Fruit fly (Drosophila melanogaster) whole organism, embryonic: ENCODE results near the gene AlaRS-m.

ENCODE experiments used
- Atf6 ChIP-seq: fragments of 200-800 bp; sonication (Bioruptor generic); IDR thresholded peaks from 2 replicates; pipeline ENCODE4 v1.3.6; 2022; ENCODE audit warnings: missing biosample characterization, missing genetic modification characterization
- BEAF-32 ChIP-seq: fragments of 200-800 bp; sonication (Bioruptor generic); optimal IDR thresholded peaks from 3 replicates; lab custom pipeline; 2017; ENCODE audit warnings: missing biosample characterization, missing genetic modification characterization, mild to moderate bottlenecking, moderate library complexity, missing genetic modification reagents
- Bteb2 ChIP-seq: fragments of 200-800 bp; sonication (Bioruptor generic); optimal IDR thresholded peaks from 2 replicates; lab custom pipeline; 2016; ENCODE audit warnings: missing biosample characterization, missing genetic modification characterization
- CG10543 ChIP-seq: fragments of 200-800 bp; sonication (Bioruptor generic); optimal IDR thresholded peaks from 3 replicates; lab custom pipeline; 2017; ENCODE audit warnings: missing biosample characterization, mild to moderate bottlenecking, missing genetic modification characterization, moderate library complexity
- CG11456 ChIP-seq: fragments of 200-800 bp; sonication (Bioruptor generic); IDR thresholded peaks from 3 replicates; pipeline ENCODE4 v1.3.6; 2022; ENCODE audit warnings: missing biosample characterization, missing genetic modification characterization
- CG13296 ChIP-seq: fragments of 200-800 bp; sonication (Bioruptor generic); optimal IDR thresholded peaks from 3 replicates; lab custom pipeline; 2018; ENCODE audit warnings: missing biosample characterization, mild to moderate bottlenecking, missing genetic modification characterization
- CG13775 ChIP-seq: fragments of 200-800 bp; sonication (Bioruptor generic); optimal IDR thresholded peaks from 3 replicates; lab custom pipeline; 2017; ENCODE audit warnings: missing biosample characterization, mild to moderate bottlenecking, missing genetic modification characterization
- CG14965 ChIP-seq: fragments of 200-800 bp; sonication (Bioruptor generic); optimal IDR thresholded peaks from 2 replicates; lab custom pipeline; 2016; ENCODE audit warnings: missing biosample characterization, missing genetic modification characterization, borderline replicate concordance
- CG16813 ChIP-seq: fragments of 200-800 bp; sonication (Bioruptor generic); IDR thresholded peaks from 3 replicates; pipeline ENCODE4 v1.3.6; 2022; ENCODE audit warnings: missing biosample characterization, missing genetic modification characterization; ENCODE audit not compliant: partially characterized antibody
- CG17829 ChIP-seq: fragments of 200-800 bp; optimal IDR thresholded peaks from 2 replicates; lab custom pipeline; 2019; ENCODE audit warnings: missing biosample characterization, mild to moderate bottlenecking, missing genetic modification characterization, moderate library complexity
- CG1832 ChIP-seq: fragments of 200-800 bp; sonication (Bioruptor generic); optimal IDR thresholded peaks from 2 replicates; lab custom pipeline; 2017; ENCODE audit warnings: missing biosample characterization, mild to moderate bottlenecking, missing genetic modification characterization, inconsistent platforms
- CG18619 ChIP-seq: fragments of 200-800 bp; sonication (Bioruptor generic); optimal IDR thresholded peaks from 3 replicates; lab custom pipeline; 2017; ENCODE audit warnings: missing biosample characterization, mild to moderate bottlenecking, missing genetic modification characterization
- CG18764 ChIP-seq: fragments of 200-800 bp; sonication (Bioruptor generic); optimal IDR thresholded peaks from 3 replicates; lab custom pipeline; 2016; ENCODE audit warnings: missing biosample characterization, missing genetic modification characterization
- CG2199 ChIP-seq: fragments of 200-800 bp; sonication (Bioruptor generic); IDR thresholded peaks from 3 replicates; pipeline ENCODE4 v1.3.6; 2022; ENCODE audit warnings: missing biosample characterization, missing genetic modification characterization
- CG31224 ChIP-seq: fragments of 200-800 bp; sonication (Bioruptor generic); IDR thresholded peaks from 2 replicates; pipeline ENCODE4 v1.3.6; 2022; ENCODE audit warnings: missing biosample characterization, missing genetic modification characterization
- CG3726 ChIP-seq: fragments of 200-800 bp; sonication (Bioruptor generic); IDR thresholded peaks from 3 replicates; pipeline ENCODE4, ENCODE4 v1.3.6; 2022; ENCODE audit warnings: missing biosample characterization, missing genetic modification characterization
- CG6813 ChIP-seq: fragments of 200-800 bp; sonication (Bioruptor generic); optimal IDR thresholded peaks from 2 replicates; lab custom pipeline; 2017; ENCODE audit warnings: missing biosample characterization, missing genetic modification characterization, mild to moderate bottlenecking, moderate library complexity, missing genetic modification reagents
- CG8281 ChIP-seq: fragments of 200-800 bp; sonication (Bioruptor generic); optimal IDR thresholded peaks from 2 replicates; lab custom pipeline; 2018; ENCODE audit warnings: missing biosample characterization, mild to moderate bottlenecking, missing genetic modification characterization, moderate library complexity
- CG9797 ChIP-seq: fragments of 200-800 bp; sonication (Bioruptor generic); optimal IDR thresholded peaks from 3 replicates; lab custom pipeline; 2018; ENCODE audit warnings: missing biosample characterization, mild to moderate bottlenecking, missing genetic modification characterization
- CrebB ChIP-seq: fragments of 200-800 bp; sonication (Bioruptor generic); optimal IDR thresholded peaks from 3 replicates; lab custom pipeline; 2018; ENCODE audit warnings: missing biosample characterization, mild to moderate bottlenecking, missing genetic modification characterization
- Dad ChIP-seq: fragments of 200-800 bp; sonication (Bioruptor generic); optimal IDR thresholded peaks from 3 replicates; lab custom pipeline; 2016; ENCODE audit warnings: missing biosample characterization, missing genetic modification characterization
- Doc3 ChIP-seq: fragments of 200-800 bp; sonication (Bioruptor generic); IDR thresholded peaks from 3 replicates; pipeline ENCODE4 v1.3.6; 2022; ENCODE audit warnings: missing biosample characterization, missing genetic modification characterization; ENCODE audit not compliant: partially characterized antibody
- Lhr ChIP-seq: fragments of 200-800 bp; sonication (Bioruptor generic); optimal IDR thresholded peaks from 3 replicates; lab custom pipeline; 2017; ENCODE audit warnings: mild to moderate bottlenecking, missing biosample characterization, missing genetic modification reagents, missing genetic modification characterization
- MESR4 ChIP-seq: fragments of 200-800 bp; sonication (Bioruptor generic); optimal IDR thresholded peaks from 2 replicates; lab custom pipeline; 2018; ENCODE audit warnings: missing biosample characterization, mild to moderate bottlenecking, missing genetic modification characterization, moderate library complexity
- Med ChIP-seq: fragments of 200-800 bp; sonication (Bioruptor generic); peaks from one replicate; lab custom pipeline; 2016; ENCODE audit warnings: missing biosample characterization, missing genetic modification characterization, mild to moderate bottlenecking, inconsistent platforms, moderate library complexity
- Rfx ChIP-seq: fragments of 200-800 bp; sonication (Bioruptor generic); IDR thresholded peaks from 2 replicates; pipeline ENCODE4 v1.3.6; 2022; ENCODE audit warnings: missing biosample characterization, missing genetic modification characterization
- TFAM ChIP-seq: fragments of 200-800 bp; sonication (Bioruptor generic); optimal IDR thresholded peaks from 2 replicates; lab custom pipeline; 2017; ENCODE audit warnings: missing biosample characterization, missing genetic modification characterization, inconsistent platforms
- bab2 ChIP-seq: fragments of 200-800 bp; sonication (Bioruptor generic); optimal IDR thresholded peaks from 2 replicates; lab custom pipeline; 2016; ENCODE audit warnings: missing biosample characterization, missing genetic modification characterization
- ci ChIP-seq: fragments of 200-800 bp; sonication (Bioruptor generic); IDR thresholded peaks from 3 replicates; pipeline ENCODE4 v1.3.6; 2022; ENCODE audit warnings: missing biosample characterization, missing genetic modification characterization
- crp ChIP-seq, 2 experiments: fragments of 200-800 bp; sonication (Bioruptor generic); optimal IDR thresholded peaks; 2 replicates in 1 of 2; 3 replicates in 1 of 2; lab custom pipeline; 2017; ENCODE audit warnings: missing biosample characterization in 2 of 2, missing genetic modification characterization in 2 of 2, mild to moderate bottlenecking in 1 of 2, moderate library complexity in 1 of 2
- ftz-f1 ChIP-seq: fragments of 200-800 bp; sonication (Bioruptor generic); optimal IDR thresholded peaks from 2 replicates; lab custom pipeline; 2016; ENCODE audit warnings: missing biosample characterization, missing genetic modification characterization
- inv ChIP-seq: fragments of 200-800 bp; sonication (Bioruptor generic); IDR thresholded peaks from 2 replicates; pipeline ENCODE4 v1.3.6; 2022; ENCODE audit warnings: missing biosample characterization, missing genetic modification characterization; ENCODE audit not compliant: partially characterized antibody
- lmd ChIP-seq: fragments of 200-800 bp; sonication (Bioruptor generic); IDR thresholded peaks from 2 replicates; pipeline ENCODE4 v1.3.6; 2022; ENCODE audit warnings: missing biosample characterization, missing genetic modification characterization
- mirr ChIP-seq: fragments of 200-800 bp; sonication (Bioruptor generic); optimal IDR thresholded peaks from 3 replicates; lab custom pipeline; 2018; ENCODE audit warnings: missing biosample characterization, mild to moderate bottlenecking, missing genetic modification characterization
- nerfin-2 ChIP-seq: fragments of 200-800 bp; sonication (Bioruptor generic); IDR thresholded peaks from 2 replicates; pipeline ENCODE4 v1.3.6; 2022; ENCODE audit warnings: missing biosample characterization, missing genetic modification characterization; ENCODE audit not compliant: partially characterized antibody
- nmo ChIP-seq: fragments of 200-800 bp; sonication (Bioruptor generic); optimal IDR thresholded peaks from 2 replicates; lab custom pipeline; 2018; ENCODE audit warnings: missing biosample characterization, mild to moderate bottlenecking, missing genetic modification characterization, moderate library complexity
- org-1 ChIP-seq: fragments of 200-800 bp; sonication (Bioruptor generic); optimal IDR thresholded peaks from 2 replicates; lab custom pipeline; 2017; ENCODE audit warnings: missing biosample characterization, missing genetic modification characterization
- pan ChIP-seq, 4 experiments: fragments of >200 bp in 3 of 4; fragments of 200-800 bp in 1 of 4; sonication (Bioruptor generic) in 1 of 4; optimal IDR thresholded peaks in 3 of 4; IDR thresholded peaks in 1 of 4; 2 replicates each; pipeline versions ENCODE4 v1.3.6 to Lab custom; 2017 to 2022; ENCODE audit warnings: missing biosample characterization in 2 of 4, missing genetic modification characterization in 2 of 4, mixed read lengths in 1 of 4
- pita ChIP-seq: fragments of 200-800 bp; sonication (Bioruptor generic); optimal IDR thresholded peaks from 2 replicates; lab custom pipeline; 2017; ENCODE audit warnings: missing biosample characterization, mild to moderate bottlenecking, missing genetic modification characterization
- pnt ChIP-seq: fragments of 200-800 bp; sonication (Bioruptor generic); optimal IDR thresholded peaks from 3 replicates; lab custom pipeline; 2016; ENCODE audit warnings: missing biosample characterization, missing genetic modification characterization
- psq ChIP-seq: fragments of 200-800 bp; sonication (Bioruptor generic); optimal IDR thresholded peaks from 2 replicates; lab custom pipeline; 2017; ENCODE audit warnings: missing biosample characterization, missing genetic modification characterization
- row ChIP-seq: fragments of 200-800 bp; sonication (Bioruptor generic); IDR thresholded peaks from 3 replicates; pipeline ENCODE4 v1.3.6; 2022; ENCODE audit warnings: missing biosample characterization, missing genetic modification characterization
- run ChIP-seq: fragments of 200-800 bp; sonication (Bioruptor generic); optimal IDR thresholded peaks from 3 replicates; lab custom pipeline; 2018; ENCODE audit warnings: missing biosample characterization, mild to moderate bottlenecking, missing genetic modification characterization
- slbo ChIP-seq: fragments of 200-800 bp; sonication (Bioruptor generic); IDR thresholded peaks from 2 replicates; pipeline ENCODE4 v1.3.6; 2022; ENCODE audit warnings: missing biosample characterization, missing genetic modification characterization
- slou ChIP-seq: fragments of 200-800 bp; sonication (Bioruptor generic); optimal IDR thresholded peaks from 3 replicates; lab custom pipeline; 2016; ENCODE audit warnings: missing biosample characterization, missing genetic modification characterization
- sob ChIP-seq: fragments of 200-800 bp; sonication (Bioruptor generic); IDR thresholded peaks from 2 replicates; pipeline ENCODE4 v1.3.6; 2022; ENCODE audit warnings: missing biosample characterization, missing genetic modification characterization
- sug ChIP-seq: fragments of 200-800 bp; optimal IDR thresholded peaks from 2 replicates; lab custom pipeline; 2019; ENCODE audit warnings: missing biosample characterization, mild to moderate bottlenecking, missing genetic modification characterization, moderate library complexity
- tin ChIP-seq: fragments of 200-800 bp; sonication (Bioruptor generic); optimal IDR thresholded peaks from 3 replicates; lab custom pipeline; 2016; ENCODE audit warnings: missing biosample characterization, missing genetic modification characterization
- tio ChIP-seq: fragments of 200-800 bp; sonication (Bioruptor generic); optimal IDR thresholded peaks from 2 replicates; lab custom pipeline; 2017; ENCODE audit warnings: missing biosample characterization, missing genetic modification characterization, inconsistent platforms
- vnd ChIP-seq: fragments of 200-800 bp; sonication (Bioruptor generic); IDR thresholded peaks from 3 replicates; pipeline ENCODE4 v1.3.6; 2022; ENCODE audit warnings: missing biosample characterization, missing genetic modification characterization; ENCODE audit not compliant: partially characterized antibody

Gene AlaRS-m

dm6 chr3L:5187572-5187934 lies 41.7 kb downstream of the AlaRS-m start (continued):
- TF ChIP-seq Dad (GFP tag; lab: Kevin White, UChicago) (no peak), slou (GFP tag; lab: Kevin White, UChicago) (peak; percentile 53), CG14965 (GFP tag; lab: Kevin White, UChicago) (no peak), CG2199 (GFP tag; lab: Robert Waterston, UW) (no peak), pan (optimal IDR thresholded peaks at IDR 0.05; lab: Kevin White, UChicago) (no peak), pan (GFP tag; optimal IDR thresholded peaks at IDR 0.05 in 1 of 2, IDR thresholded peaks at IDR 0.05 in 1 of 2) (peak in 1 of 2 experiments; percentile 85), nmo (GFP tag; lab: Kevin White, UChicago) (peak; percentile 79), CrebB (peak; percentile 8), CG17829 (tag; lab: Kevin White, UChicago) (peak; percentile 63), run (tag; lab: Kevin White, UChicago) (no peak), Atf6 (GFP tag; lab: Robert Waterston, UW) (peak; percentile 23; the same call in 1 of the 2 replicates), tio (GFP tag; lab: Kevin White, UChicago) (peak; percentile 49), nerfin-2 (no peak), slbo (GFP tag; lab: Robert Waterston, UW) (peak; percentile 74), inv (GFP tag; lab: Robert Waterston, UW) (no peak), CG6813 (no peak), Rfx (GFP tag; lab: Robert Waterston, UW) (peak; percentile 57), row (GFP tag; lab: Robert Waterston, UW) (peak; percentile 63), MESR4 (GFP tag; lab: Kevin White, UChicago) (no peak), CG16813 (GFP tag; lab: Robert Waterston, UW) (no peak), Doc3 (GFP tag; lab: Robert Waterston, UW) (no peak), crp (GFP tag; optimal IDR thresholded peaks at IDR 0.05; lab: Kevin White, UChicago) (no peak), CG13775 (GFP tag; lab: Kevin White, UChicago) (no peak), TFAM (GFP tag; lab: Kevin White, UChicago) (peak; percentile 32), CG31224 (GFP tag; lab: Robert Waterston, UW) (no peak), CG18619 (GFP tag; lab: Kevin White, UChicago) (no peak), pnt (GFP tag; lab: Kevin White, UChicago) (no peak), CG18764 (peak; percentile 53), CG11456 (GFP tag; lab: Robert Waterston, UW) (no peak; the same call in 2 of the 3 replicates), CG1832 (GFP tag; lab: Kevin White, UChicago) (no peak), Lhr (GFP tag; lab: Kevin White, UChicago) (peak; percentile 5), CG13296 (no peak), org-1 (GFP tag; lab: Kevin White, UChicago) (no peak), tin (peak; percentile 9), CG8281 (peak; percentile 23), mirr (no peak), ftz-f1 (GFP tag; lab: Kevin White, UChicago) (no peak), CG3726 (GFP tag; lab: Robert Waterston, UW) (peak; percentile 74; the same call in 2 of the 3 replicates), Med (peak; percentile 81), vnd (GFP tag; lab: Robert Waterston, UW) (no peak), bab2 (GFP tag; lab: Kevin White, UChicago) (peak; percentile 62), psq (GFP tag; lab: Kevin White, UChicago) (no peak), sob (peak; percentile 25; the same call in 1 of the 2 replicates), ci (peak; percentile 82), Bteb2 (peak; percentile 2), CG9797 (GFP tag; lab: Kevin White, UChicago) (no peak), lmd (peak; percentile 71), pita (GFP tag; lab: Kevin White, UChicago) (no peak), BEAF-32 (GFP tag; lab: Kevin White, UChicago) (no peak), CG10543 (GFP tag; lab: Kevin White, UChicago) (no peak), sug (tag; lab: Kevin White, UChicago) (no peak)
